Worm (Caenorhabditis elegans): ENCODE results near the gene ZK1098.3.

ce11 chrIII:9490783-9491547 is 47.5 kb downstream of the ZK1098.3 start, which contains the start of the genes dars-1 and ctr-9:
- no peak for TF ChIP-seq nhr-11 (tag; optimal IDR thresholded peaks at IDR 0.05)
- TF ChIP-seq ztf-11 (tag; optimal IDR thresholded peaks at IDR 0.05) = no peak
- no peak for TF ChIP-seq snpc-4 (tag; optimal IDR thresholded peaks at IDR 0.05)

All from whole organism, L3 larva.